Worm (Caenorhabditis elegans): ENCODE results near the gene hpo-36.

DNA sequence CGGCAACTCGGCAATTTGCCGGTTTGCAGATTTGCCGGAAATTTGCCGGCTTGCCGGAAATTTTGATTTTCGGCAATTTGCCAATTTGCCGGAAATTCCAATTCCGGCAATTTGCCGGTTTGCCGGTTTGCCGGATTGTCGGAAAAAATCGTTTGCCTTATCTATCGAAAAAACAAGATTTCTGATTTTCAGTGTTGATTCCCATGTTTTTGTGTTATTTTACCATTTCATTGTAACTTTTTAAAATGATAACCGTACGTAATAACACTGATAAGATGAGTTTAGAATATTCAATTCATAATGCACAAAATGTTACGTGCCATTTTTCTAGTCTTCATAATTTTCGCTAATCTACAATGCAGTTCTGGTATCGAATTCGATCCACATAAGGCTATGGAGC lies 21.6 kb upstream of the hpo-36 start, which contains the start of gene oac-55:
- TF ChIP-seq ZK546.5 (tag; optimal IDR thresholded peaks at IDR 0.05) (no peak), ama-1 (optimal IDR thresholded peaks at IDR 0.05) (no peak), nhr-28 (tag; optimal IDR thresholded peaks at IDR 0.05) (no peak), nhr-237 (tag; optimal IDR thresholded peaks at IDR 0.05) (no peak), nhr-11 (tag; optimal IDR thresholded peaks at IDR 0.05) (no peak), pha-4 (GFP tag; IDR thresholded peaks at IDR 0.05) (no peak), pha-4 (tag; optimal IDR thresholded peaks at IDR 0.05) (no peak), nhr-77 (tag; optimal IDR thresholded peaks at IDR 0.05) (no peak), F26F4.8 (GFP tag; conservative IDR thresholded peaks at IDR 0.05) (no peak), lsy-2 (tag; optimal IDR thresholded peaks at IDR 0.05) (no peak), unc-39 (tag; optimal IDR thresholded peaks at IDR 0.05) (no peak), snpc-1.2 (GFP tag; IDR thresholded peaks at IDR 0.05) (no peak)
